Worm (Caenorhabditis elegans) whole organism, L1 larva: ENCODE data around the gene Y38C1AA.7.

ENCODE experiments used
- C04F5.9 ChIP-seq: sonication (generic microtip); optimal IDR thresholded peaks from 2 replicates; lab custom pipeline; 2016; ENCODE audit warnings: missing genetic modification characterization, missing compliant biosample characterization
- C16A3.4 ChIP-seq: fragments of 150-350 bp; optimal IDR thresholded peaks from 2 replicates; lab custom pipeline; 2014; ENCODE audit warnings: missing biosample characterization, missing genetic modification characterization
- Y116A8C.19 ChIP-seq: sonication (generic microtip); optimal IDR thresholded peaks from 2 replicates; lab custom pipeline; 2016; ENCODE audit warnings: missing compliant biosample characterization, missing genetic modification characterization, borderline replicate concordance
- aha-1 ChIP-seq: fragments of 150-350 bp; optimal IDR thresholded peaks from 2 replicates; lab custom pipeline; 2014; ENCODE audit warnings: missing biosample characterization, missing genetic modification characterization
- aly-2 ChIP-seq: fragments of 150-350 bp; optimal IDR thresholded peaks from 2 replicates; lab custom pipeline; 2014; ENCODE audit warnings: missing biosample characterization, missing genetic modification characterization
- ama-1 ChIP-seq: fragments of 150-350 bp; optimal IDR thresholded peaks from 2 replicates; lab custom pipeline; 2014
- ceh-63 ChIP-seq: fragments of 200-800 bp; sonication (Bioruptor generic); optimal IDR thresholded peaks from 2 replicates; lab custom pipeline; 2018; ENCODE audit warnings: mild to moderate bottlenecking, missing genetic modification characterization, missing compliant biosample characterization
- ceh-8 ChIP-seq: fragments of 200-800 bp; sonication (Bioruptor generic); optimal IDR thresholded peaks from 2 replicates; lab custom pipeline; 2018; ENCODE audit warnings: mild to moderate bottlenecking, missing genetic modification characterization, moderate library complexity, missing compliant biosample characterization
- ceh-82 ChIP-seq, 3 experiments: fragments of 150-350 bp in 1 of 3; sonication (generic microtip) in 2 of 3; optimal IDR thresholded peaks; 2 replicates each; lab custom pipeline; 2014 to 2017; ENCODE audit warnings: missing biosample characterization in 3 of 3, missing genetic modification characterization in 3 of 3
- dpl-1 ChIP-seq, 3 experiments: fragments of 150-350 bp in 2 of 3; sonication (generic microtip) in 1 of 3; optimal IDR thresholded peaks; 2 replicates each; lab custom pipeline; 2014 to 2017; ENCODE audit warnings: missing biosample characterization in 3 of 3, missing genetic modification characterization in 3 of 3, missing genetic modification reagents in 3 of 3
- dsc-1 ChIP-seq: sonication (generic microtip); optimal IDR thresholded peaks from 2 replicates; lab custom pipeline; 2016; ENCODE audit warnings: mild to moderate bottlenecking, missing genetic modification characterization, missing compliant biosample characterization
- efl-3 ChIP-seq: fragments of 200-800 bp; sonication (Bioruptor generic); optimal IDR thresholded peaks from 2 replicates; lab custom pipeline; 2018; ENCODE audit warnings: mild to moderate bottlenecking, missing genetic modification characterization, missing compliant biosample characterization
- egl-13 ChIP-seq: sonication (generic microtip); optimal IDR thresholded peaks from 2 replicates; lab custom pipeline; 2016; ENCODE audit warnings: missing genotype, missing genetic modification reagents, missing genetic modification characterization, missing compliant biosample characterization
- ets-5 ChIP-seq: fragments of 200-800 bp; sonication (Bioruptor generic); IDR thresholded peaks from 2 replicates; pipeline ENCODE4 v1.3.6; 2022; ENCODE audit warnings: missing genetic modification characterization, missing compliant biosample characterization
- fos-1 ChIP-seq: fragments of 150-350 bp; optimal IDR thresholded peaks from 2 replicates; lab custom pipeline; 2014; ENCODE audit warnings: missing biosample characterization, missing genetic modification characterization
- grh-1 ChIP-seq: fragments of 200-800 bp; sonication (Bioruptor generic); IDR thresholded peaks from 2 replicates; pipeline ENCODE4 v1.3.6; 2022; ENCODE audit warnings: missing genetic modification reagents, missing genetic modification characterization, missing compliant biosample characterization
- hlh-17 ChIP-seq: fragments of 200-800 bp; sonication (Bioruptor generic); optimal IDR thresholded peaks from 2 replicates; lab custom pipeline; 2018; ENCODE audit warnings: missing genetic modification characterization, mild to moderate bottlenecking, missing compliant biosample characterization, moderate library complexity, borderline replicate concordance
- hpl-2 ChIP-seq: fragments of 150-350 bp; optimal IDR thresholded peaks from 2 replicates; lab custom pipeline; 2014; ENCODE audit warnings: missing biosample characterization, missing genetic modification reagents, missing genetic modification characterization
- jun-1 ChIP-seq: fragments of 150-350 bp; optimal IDR thresholded peaks from 2 replicates; lab custom pipeline; 2014; ENCODE audit warnings: missing biosample characterization, missing genetic modification reagents, missing genetic modification characterization
- lin-14 ChIP-seq: fragments of 200-800 bp; sonication (Bioruptor generic); optimal IDR thresholded peaks from 2 replicates; lab custom pipeline; 2018; ENCODE audit warnings: mild to moderate bottlenecking, missing genetic modification characterization, moderate library complexity, missing compliant biosample characterization
- lin-35 ChIP-seq, 2 experiments: fragments of 150-350 bp; optimal IDR thresholded peaks; 2 replicates each; lab custom pipeline; 2014; ENCODE audit warnings: missing biosample characterization in 2 of 2, missing genetic modification characterization in 2 of 2, missing genetic modification reagents in 2 of 2
- lin-39 ChIP-seq: fragments of 150-350 bp; optimal IDR thresholded peaks from 2 replicates; lab custom pipeline; 2014; ENCODE audit warnings: missing biosample characterization, missing genetic modification reagents, missing genetic modification characterization
- lir-3 ChIP-seq: sonication (generic microtip); optimal IDR thresholded peaks from 2 replicates; lab custom pipeline; 2016; ENCODE audit warnings: mild to moderate bottlenecking, missing genetic modification characterization, moderate library complexity, missing compliant biosample characterization; ENCODE audit not compliant: poor library complexity
- lsy-2 ChIP-seq, 2 experiments: fragments of 150-350 bp; optimal IDR thresholded peaks; 2 replicates each; lab custom pipeline; 2014; ENCODE audit warnings: missing biosample characterization in 2 of 2, missing genetic modification characterization in 2 of 2
- mdl-1 ChIP-seq, 2 experiments: fragments of 150-350 bp; optimal IDR thresholded peaks; 2 replicates each; lab custom pipeline; 2014 to 2017; ENCODE audit warnings: missing biosample characterization in 2 of 2, missing genetic modification characterization in 2 of 2, inconsistent platforms in 1 of 2
- mef-2 ChIP-seq: fragments of 150-350 bp; optimal IDR thresholded peaks from 2 replicates; lab custom pipeline; 2014; ENCODE audit warnings: missing biosample characterization, missing genetic modification characterization
- nhr-12 ChIP-seq: sonication (generic microtip); optimal IDR thresholded peaks from 2 replicates; lab custom pipeline; 2017; ENCODE audit warnings: missing biosample characterization, missing genetic modification characterization
- nhr-19 ChIP-seq: fragments of 200-800 bp; sonication (Bioruptor generic); conservative IDR thresholded peaks from 2 replicates; pipeline ENCODE4 v1.3.6; 2022; ENCODE audit warnings: missing genetic modification characterization, missing compliant biosample characterization
- nhr-20 ChIP-seq: sonication (generic microtip); optimal IDR thresholded peaks from 2 replicates; lab custom pipeline; 2016; ENCODE audit warnings: mild to moderate bottlenecking, missing genetic modification characterization, missing compliant biosample characterization
- nhr-237 ChIP-seq: fragments of 150-350 bp; optimal IDR thresholded peaks from 2 replicates; lab custom pipeline; 2014; ENCODE audit warnings: missing biosample characterization, missing genetic modification characterization
- nhr-28 ChIP-seq: fragments of 150-350 bp; optimal IDR thresholded peaks from 2 replicates; lab custom pipeline; 2014; ENCODE audit warnings: missing biosample characterization, missing genetic modification characterization
- nhr-47 ChIP-seq: sonication (generic microtip); optimal IDR thresholded peaks from 2 replicates; lab custom pipeline; 2016; ENCODE audit warnings: mild to moderate bottlenecking, missing genetic modification characterization, moderate library complexity, missing compliant biosample characterization
- nhr-76 ChIP-seq: sonication (generic microtip); optimal IDR thresholded peaks from 2 replicates; lab custom pipeline; 2017; ENCODE audit warnings: missing biosample characterization, missing genetic modification characterization
- nhr-77 ChIP-seq: fragments of 150-350 bp; optimal IDR thresholded peaks from 2 replicates; lab custom pipeline; 2014; ENCODE audit warnings: missing biosample characterization, missing genetic modification characterization
- nhr-84 ChIP-seq: sonication (generic microtip); optimal IDR thresholded peaks from 2 replicates; lab custom pipeline; 2017; ENCODE audit warnings: missing biosample characterization, missing genetic modification characterization
- nhr-90 ChIP-seq: sonication (generic microtip); optimal IDR thresholded peaks from 2 replicates; lab custom pipeline; 2016; ENCODE audit warnings: mild to moderate bottlenecking, missing genetic modification characterization, missing compliant biosample characterization; ENCODE audit not compliant: poor library complexity
- pax-3 ChIP-seq: fragments of 200-800 bp; sonication (Bioruptor generic); optimal IDR thresholded peaks from 2 replicates; lab custom pipeline; 2018; ENCODE audit warnings: mild to moderate bottlenecking, missing genetic modification characterization, moderate library complexity, missing compliant biosample characterization
- pqm-1 ChIP-seq: sonication (generic microtip); optimal IDR thresholded peaks from 3 replicates; lab custom pipeline; 2017; ENCODE audit warnings: missing biosample characterization, missing genetic modification characterization
- rnt-1 ChIP-seq: sonication (generic microtip); optimal IDR thresholded peaks from 2 replicates; lab custom pipeline; 2016; ENCODE audit warnings: mild to moderate bottlenecking, missing genetic modification characterization, moderate library complexity, missing compliant biosample characterization
- skn-1 ChIP-seq: fragments of 150-350 bp; optimal IDR thresholded peaks from 2 replicates; lab custom pipeline; 2014; ENCODE audit warnings: missing biosample characterization, missing genetic modification characterization
- snpc-4 ChIP-seq: fragments of 150-350 bp; optimal IDR thresholded peaks from 2 replicates; lab custom pipeline; 2014; ENCODE audit warnings: missing biosample characterization, missing genetic modification characterization
- sox-4 ChIP-seq: sonication (generic microtip); optimal IDR thresholded peaks from 2 replicates; lab custom pipeline; 2016; ENCODE audit warnings: missing genetic modification characterization, missing compliant biosample characterization
- sup-37 ChIP-seq: fragments of 200-800 bp; sonication (Bioruptor generic); optimal IDR thresholded peaks from 2 replicates; lab custom pipeline; 2018; ENCODE audit warnings: mild to moderate bottlenecking, missing genetic modification characterization, missing compliant biosample characterization
- swsn-7 ChIP-seq: sonication (generic microtip); optimal IDR thresholded peaks from 2 replicates; lab custom pipeline; 2016; ENCODE audit warnings: missing genetic modification characterization, missing compliant biosample characterization
- tbx-2 ChIP-seq: sonication (generic microtip); optimal IDR thresholded peaks from 2 replicates; lab custom pipeline; 2016; ENCODE audit warnings: missing genetic modification characterization, missing compliant biosample characterization
- unc-130 ChIP-seq: fragments of 150-350 bp; optimal IDR thresholded peaks from 2 replicates; lab custom pipeline; 2017; ENCODE audit warnings: missing biosample characterization, missing genetic modification characterization, inconsistent platforms
- unc-30 ChIP-seq: sonication (generic microtip); optimal IDR thresholded peaks from 2 replicates; lab custom pipeline; 2017; ENCODE audit warnings: missing biosample characterization, missing genetic modification characterization
- unc-62 ChIP-seq: fragments of 150-350 bp; optimal IDR thresholded peaks from 2 replicates; lab custom pipeline; 2014; ENCODE audit warnings: missing biosample characterization, missing genetic modification reagents, missing genetic modification characterization
- unc-86 ChIP-seq: sonication (generic microtip); optimal IDR thresholded peaks from 2 replicates; lab custom pipeline; 2016; ENCODE audit warnings: missing genetic modification characterization, missing compliant biosample characterization
- unc-98 ChIP-seq: fragments of 200-800 bp; sonication (Bioruptor generic); IDR thresholded peaks from 2 replicates; pipeline ENCODE4 v1.3.6; 2022; ENCODE audit warnings: missing genetic modification characterization, missing compliant biosample characterization

Gene Y38C1AA.7

ce11 chrIV:132095-132494 lies 26.7 kb upstream of the Y38C1AA.7 start, which contains the start of gene daf-1 (continued):
- TF ChIP-seq nhr-90 (no peak), nhr-20 (tag; lab: Kevin White, UChicago) (no peak), unc-86 (tag; lab: Kevin White, UChicago) (peak; percentile 61), Y116A8C.19 (no peak), pax-3 (tag; lab: Kevin White, UChicago) (no peak), nhr-84 (tag; lab: Kevin White, UChicago) (no peak), ets-5 (no peak), lsy-2 (tag; optimal IDR thresholded peaks at IDR 0.05; lab: Kevin White, UChicago) (peak in 1 of 2 experiments; percentile 40), nhr-12 (tag; lab: Kevin White, UChicago) (no peak), mdl-1 (tag; optimal IDR thresholded peaks at IDR 0.05; lab: Kevin White, UChicago) (no peak), swsn-7 (tag; lab: Kevin White, UChicago) (peak; percentile 33), tbx-2 (tag; lab: Kevin White, UChicago) (peak; percentile 18), aly-2 (no peak), egl-13 (tag; lab: Kevin White, UChicago) (peak; percentile 67), dsc-1 (tag; lab: Kevin White, UChicago) (peak; percentile 39), ceh-82 (tag; optimal IDR thresholded peaks at IDR 0.05; lab: Kevin White, UChicago) (peak in 1 of 3 experiments; percentile 25), dpl-1 (GFP tag; optimal IDR thresholded peaks at IDR 0.05; lab: Kevin White, UChicago) (peak in 1 of 3 experiments; percentile 12), nhr-28 (tag; lab: Kevin White, UChicago) (no peak), hlh-17 (GFP tag; lab: Kevin White, UChicago) (no peak), nhr-19 (GFP tag; lab: Robert Waterston, UW) (no peak), sox-4 (tag; lab: Kevin White, UChicago) (peak; percentile 37), lir-3 (tag; lab: Kevin White, UChicago) (no peak), unc-30 (no peak), unc-62 (GFP tag; lab: Kevin White, UChicago) (no peak), lin-39 (no peak), skn-1 (tag; lab: Kevin White, UChicago) (no peak), nhr-237 (tag; lab: Kevin White, UChicago) (no peak), unc-98 (GFP tag; lab: Robert Waterston, UW) (no peak), aha-1 (tag; lab: Kevin White, UChicago) (no peak), ceh-8 (GFP tag; lab: Kevin White, UChicago) (no peak), fos-1 (tag; lab: Kevin White, UChicago) (no peak), unc-130 (tag; lab: Kevin White, UChicago) (no peak), nhr-76 (tag; lab: Kevin White, UChicago) (no peak), sup-37 (GFP tag; lab: Kevin White, UChicago) (no peak), nhr-77 (tag; lab: Kevin White, UChicago) (no peak), efl-3 (GFP tag; lab: Kevin White, UChicago) (no peak), jun-1 (tag; lab: Kevin White, UChicago) (no peak), grh-1 (GFP tag; lab: Robert Waterston, UW) (no peak), lin-35 (GFP tag; optimal IDR thresholded peaks at IDR 0.05; lab: Kevin White, UChicago) (peak in 1 of 2 experiments; percentile 4), hpl-2 (no peak), mef-2 (tag; lab: Kevin White, UChicago) (no peak), nhr-47 (tag; lab: Kevin White, UChicago) (peak; percentile 42), lin-14 (GFP tag; lab: Kevin White, UChicago) (peak; percentile 73), ceh-63 (GFP tag; lab: Kevin White, UChicago) (no peak), C04F5.9 (tag; lab: Kevin White, UChicago) (no peak), ama-1 (lab: Kevin White, UChicago) (no peak), rnt-1 (tag; lab: Kevin White, UChicago) (no peak), C16A3.4 (tag; lab: Kevin White, UChicago) (no peak), snpc-4 (tag; lab: Kevin White, UChicago) (no peak), pqm-1 (tag; lab: Kevin White, UChicago) (no peak)
